Worm (Caenorhabditis elegans): ENCODE measurements around the gene F01G4.6.

The F01G4.6 gene

DNA sequence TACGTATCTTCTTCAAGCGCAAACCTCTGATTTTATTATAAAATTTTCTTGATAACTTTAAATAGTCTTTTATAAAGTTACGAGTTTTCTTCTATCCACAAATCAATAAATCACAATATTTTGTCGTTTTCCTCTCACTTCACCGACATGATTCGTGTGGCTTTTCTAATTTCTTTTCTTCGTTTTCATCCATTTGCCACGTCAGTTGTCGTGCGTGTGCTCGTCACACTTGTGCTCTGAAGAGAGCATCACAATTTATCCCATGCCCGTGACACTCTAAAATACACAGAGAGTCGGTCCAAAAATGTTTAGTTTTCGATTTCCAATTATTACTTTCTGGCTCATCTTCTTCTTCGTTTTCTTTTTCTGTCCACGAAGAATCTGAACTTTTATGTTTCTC, 37.4 kb downstream of the F01G4.6 start (continued):
- TF ChIP-seq isw-1 (GFP tag; IDR thresholded peaks at IDR 0.05) (no peak), nhr-12 (tag; optimal IDR thresholded peaks at IDR 0.05) (no peak), lin-35 (GFP tag; optimal IDR thresholded peaks at IDR 0.05) (no peak), dsc-1 (tag; optimal IDR thresholded peaks at IDR 0.05) (no peak), nhr-237 (tag; optimal IDR thresholded peaks at IDR 0.05) (no peak), fkh-10 (GFP tag; optimal IDR thresholded peaks at IDR 0.05) (no peak), ceh-63 (GFP tag; optimal IDR thresholded peaks at IDR 0.05) (no peak), nhr-11 (tag; optimal IDR thresholded peaks at IDR 0.05) (no peak), snpc-4 (tag; optimal IDR thresholded peaks at IDR 0.05) (no peak), hlh-17 (GFP tag; optimal IDR thresholded peaks at IDR 0.05; ENCODE audit: borderline replicate concordance) (no peak), C16A3.4 (tag; optimal IDR thresholded peaks at IDR 0.05) (no peak), nhr-28 (tag; optimal IDR thresholded peaks at IDR 0.05) (no peak), ets-5 (GFP tag; IDR thresholded peaks at IDR 0.05) (no peak), Y116A8C.19 (tag; optimal IDR thresholded peaks at IDR 0.05; ENCODE audit: borderline replicate concordance) (no peak), zip-4 (GFP tag; optimal IDR thresholded peaks at IDR 0.05) (no peak), ceh-90 (tag; optimal IDR thresholded peaks at IDR 0.05) (no peak), ces-1 (GFP tag; optimal IDR thresholded peaks at IDR 0.05) (no peak), pag-3 (tag; optimal IDR thresholded peaks at IDR 0.05; ENCODE audit: borderline replicate concordance, insufficient read depth) (no peak), unc-62 (GFP tag; optimal IDR thresholded peaks at IDR 0.05) (no peak), xbp-1 (tag; optimal IDR thresholded peaks at IDR 0.05) (peak; percentile 51), C04F5.9 (tag; optimal IDR thresholded peaks at IDR 0.05) (no peak), rnt-1 (tag; optimal IDR thresholded peaks at IDR 0.05) (peak; percentile 62), unc-86 (tag; optimal IDR thresholded peaks at IDR 0.05) (no peak), sptf-1 (tag; optimal IDR thresholded peaks at IDR 0.05) (no peak), nhr-77 (tag; optimal IDR thresholded peaks at IDR 0.05) (no peak), lin-14 (GFP tag; optimal IDR thresholded peaks at IDR 0.05) (peak; percentile 46), sox-4 (tag; optimal IDR thresholded peaks at IDR 0.05) (no peak)

- TF ChIP-seq hlh-4 (tag; optimal IDR thresholded peaks at IDR 0.05) = no peak
- TF ChIP-seq pax-3 (tag; optimal IDR thresholded peaks at IDR 0.05) = no peak
- no peak for TF ChIP-seq C34B4.2 (tag; optimal IDR thresholded peaks at IDR 0.05)
- TF ChIP-seq ztf-11 (tag; optimal IDR thresholded peaks at IDR 0.05) = no peak
- no peak for TF ChIP-seq nhr-76 (tag; optimal IDR thresholded peaks at IDR 0.05)
- TF ChIP-seq nhr-28 (tag; optimal IDR thresholded peaks at IDR 0.05) = no peak
- no peak for TF ChIP-seq aly-2 (tag; optimal IDR thresholded peaks at IDR 0.05)
- peak; percentile 63 for TF ChIP-seq rnt-1 (tag; optimal IDR thresholded peaks at IDR 0.05)
- peak; percentile 80 for TF ChIP-seq nhr-71 (tag; optimal IDR thresholded peaks at IDR 0.05)
- no peak for TF ChIP-seq zip-4 (GFP tag; optimal IDR thresholded peaks at IDR 0.05)
- no peak for TF ChIP-seq unc-98 (GFP tag; IDR thresholded peaks at IDR 0.05)
- TF ChIP-seq nhr-237 (tag; optimal IDR thresholded peaks at IDR 0.05) = no peak
- no peak for TF ChIP-seq sox-4 (tag; optimal IDR thresholded peaks at IDR 0.05)
- TF ChIP-seq unc-130 (tag; optimal IDR thresholded peaks at IDR 0.05) = peak; percentile 34
- TF ChIP-seq ceh-88 (GFP tag; IDR thresholded peaks at IDR 0.05) = no peak
- TF ChIP-seq C04F5.9 (tag; optimal IDR thresholded peaks at IDR 0.05) = no peak
- peak; percentile 44 to 71 (median 59) for TF ChIP-seq ceh-82 (tag; optimal IDR thresholded peaks at IDR 0.05)
- TF ChIP-seq efl-3 (GFP tag; optimal IDR thresholded peaks at IDR 0.05) = no peak
- no peak for TF ChIP-seq lin-39 (tag; optimal IDR thresholded peaks at IDR 0.05)
- peak; percentile 66 for TF ChIP-seq nhr-19 (GFP tag; conservative IDR thresholded peaks at IDR 0.05)
- TF ChIP-seq snpc-4 (tag; optimal IDR thresholded peaks at IDR 0.05) = peak; percentile 35
- no peak for TF ChIP-seq sptf-1 (tag; optimal IDR thresholded peaks at IDR 0.05)
- no peak for TF ChIP-seq vab-15 (tag; optimal IDR thresholded peaks at IDR 0.05)
- peak; percentile 70 for TF ChIP-seq nhr-47 (tag; optimal IDR thresholded peaks at IDR 0.05)
- TF ChIP-seq lin-35 (GFP tag; optimal IDR thresholded peaks at IDR 0.05) = peak; percentile 80 to 92
- no peak for TF ChIP-seq hlh-17 (GFP tag; optimal IDR thresholded peaks at IDR 0.05; ENCODE audit: borderline replicate concordance)
- peak; percentile 79 to 89 for TF ChIP-seq efl-1 (optimal IDR thresholded peaks at IDR 0.05)
- TF ChIP-seq efl-1 (GFP tag; optimal IDR thresholded peaks at IDR 0.05 in 1 of 2) = peak; percentile 84 to 99
- peak; percentile 22 for TF ChIP-seq unc-86 (tag; optimal IDR thresholded peaks at IDR 0.05)
- TF ChIP-seq sup-37 (GFP tag; optimal IDR thresholded peaks at IDR 0.05) = no peak
- TF ChIP-seq unc-62 (GFP tag; optimal IDR thresholded peaks at IDR 0.05) = no peak
- peak; percentile 20 for TF ChIP-seq irx-1 (tag; optimal IDR thresholded peaks at IDR 0.05)
- peak; percentile 80 to 92 for TF ChIP-seq lsy-2 (tag; optimal IDR thresholded peaks at IDR 0.05)
- peak; percentile 65 for TF ChIP-seq lin-14 (GFP tag; optimal IDR thresholded peaks at IDR 0.05)
- TF ChIP-seq mdl-1 (tag; optimal IDR thresholded peaks at IDR 0.05) = peak in 1 of 2 experiments; percentile 50
- TF ChIP-seq fos-1 (tag; optimal IDR thresholded peaks at IDR 0.05) = peak; percentile 52
Observed at ce11 chrIV:11110995-11111619, 38.2 kb downstream of the F01G4.6 start, which contains the start of gene rps-5. rps-5 (minus strand) TSS chrIV:11111045.

All from whole organism, L1 larva.